Worm (Caenorhabditis elegans) whole organism, L4 larva: Measurements from ENCODE around the gene cyn-1.

Source experiments
- D1046.2 ChIP-seq: fragments of 200-800 bp; sonication (Bioruptor generic); IDR thresholded peaks from 2 replicates; pipeline ENCODE4 v1.3.6; 2022; ENCODE audit warnings: missing genetic modification characterization, missing compliant biosample characterization
- F44E2.7 ChIP-seq: fragments of 200-800 bp; sonication (Bioruptor generic); IDR thresholded peaks from 2 replicates; pipeline ENCODE4 v2.1.2; 2022; ENCODE audit warnings: missing genetic modification characterization, missing compliant biosample characterization
- unc-39 ChIP-seq: sonication (generic microtip); optimal IDR thresholded peaks from 2 replicates; lab custom pipeline; 2017; ENCODE audit warnings: missing biosample characterization, missing genetic modification characterization

ce11 chrV:14393504-14393903 lies 37.6 kb downstream of the cyn-1 start, which contains the start of gene C15H11.1:
- TF ChIP-seq D1046.2 (GFP tag; lab: Robert Waterston, UW) (no peak), F44E2.7 (GFP tag; lab: Robert Waterston, UW) (no peak), unc-39 (no peak)
